Fruit fly (Drosophila melanogaster) whole organism, embryonic: Measurements from ENCODE around the gene CG43062.

Experiments
- Ada2b ChIP-seq: fragments of 200-800 bp; sonication (Bioruptor generic); IDR thresholded peaks from 2 replicates; pipeline ENCODE4 v1.3.6; 2022; ENCODE audit warnings: missing biosample characterization, missing genetic modification characterization
- B-H2 ChIP-seq: fragments of 200-800 bp; sonication (Bioruptor generic); optimal IDR thresholded peaks from 2 replicates; lab custom pipeline; 2018; ENCODE audit warnings: missing biosample characterization, mild to moderate bottlenecking, missing genetic modification characterization
- CG17361 ChIP-seq: fragments of 200-800 bp; sonication (Bioruptor generic); IDR thresholded peaks from 3 replicates; pipeline ENCODE4 v1.3.6; 2022; ENCODE audit warnings: missing biosample characterization, missing genetic modification characterization
- CG17385 ChIP-seq: fragments of 200-800 bp; sonication (Bioruptor generic); optimal IDR thresholded peaks from 3 replicates; lab custom pipeline; 2018; ENCODE audit warnings: missing biosample characterization, mild to moderate bottlenecking, missing genetic modification characterization
- CG4820 ChIP-seq: fragments of 200-800 bp; sonication (Bioruptor generic); optimal IDR thresholded peaks from 3 replicates; lab custom pipeline; 2016; ENCODE audit warnings: missing biosample characterization, missing genetic modification characterization
- CG7556 ChIP-seq: fragments of 200-800 bp; sonication (Bioruptor generic); optimal IDR thresholded peaks from 2 replicates; lab custom pipeline; 2017; ENCODE audit warnings: missing biosample characterization, mild to moderate bottlenecking, missing genetic modification characterization
- CG7745 ChIP-seq: fragments of 200-800 bp; sonication (Bioruptor generic); optimal IDR thresholded peaks from 2 replicates; lab custom pipeline; 2018; ENCODE audit warnings: missing biosample characterization, mild to moderate bottlenecking, missing genetic modification characterization, moderate library complexity
- CG7963 ChIP-seq: fragments of 200-800 bp; sonication (Bioruptor generic); IDR thresholded peaks from 3 replicates; pipeline ENCODE4 v1.3.6; 2022; ENCODE audit warnings: missing biosample characterization, missing genetic modification characterization; ENCODE audit not compliant: partially characterized antibody
- pan ChIP-seq, 4 experiments: fragments of >200 bp in 3 of 4; fragments of 200-800 bp in 1 of 4; sonication (Bioruptor generic) in 1 of 4; optimal IDR thresholded peaks in 3 of 4; IDR thresholded peaks in 1 of 4; 2 replicates each; pipeline versions ENCODE4 v1.3.6 to Lab custom; 2017 to 2022; ENCODE audit warnings: missing biosample characterization in 2 of 4, missing genetic modification characterization in 2 of 4, mixed read lengths in 1 of 4
- tx ChIP-seq: fragments of 200-800 bp; sonication (Bioruptor generic); optimal IDR thresholded peaks from 2 replicates; lab custom pipeline; 2016; ENCODE audit warnings: missing biosample characterization, missing genetic modification characterization

DNA sequence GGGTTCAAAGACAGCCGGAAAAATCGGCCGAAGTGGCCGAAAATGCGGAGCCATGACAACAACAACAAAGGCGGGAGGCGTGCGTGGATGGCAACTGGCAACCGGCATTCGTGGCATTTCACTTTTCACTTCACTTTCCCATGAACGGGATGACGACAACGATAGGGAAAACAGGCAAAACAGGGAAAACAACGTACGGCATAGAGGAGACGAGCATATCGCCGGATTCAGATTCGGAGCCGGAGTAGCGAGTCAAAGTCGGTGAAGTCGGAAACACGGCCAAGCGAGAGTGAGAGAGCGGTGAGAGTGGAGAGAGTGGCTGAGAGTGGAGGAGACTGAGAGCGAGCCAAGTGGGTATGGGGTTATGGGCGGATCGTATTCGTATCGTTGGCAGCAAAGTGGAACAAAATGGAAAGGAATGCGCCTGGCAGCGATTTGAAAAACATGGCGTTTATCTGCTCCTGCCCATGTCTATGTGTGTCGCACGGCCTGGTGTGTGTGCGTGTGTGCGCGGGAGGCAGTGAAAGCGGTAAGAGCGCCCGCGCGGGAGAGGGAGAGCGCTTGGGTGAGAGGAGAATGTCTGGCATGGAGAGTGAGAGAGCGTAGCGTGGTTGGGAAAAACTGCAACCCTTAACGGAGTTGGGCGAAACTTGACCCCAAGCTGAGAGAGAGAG lies 23.3 kb downstream of the CG43062 start:
- TF ChIP-seq CG4820 (GFP tag; lab: Kevin White, UChicago) (no peak), CG17361 (GFP tag; lab: Robert Waterston, UW) (no peak), CG7556 (GFP tag; lab: Kevin White, UChicago) (no peak), CG7963 (no peak), B-H2 (GFP tag; lab: Kevin White, UChicago) (no peak), tx (GFP tag; lab: Kevin White, UChicago) (no peak), Ada2b (GFP tag; lab: Robert Waterston, UW) (no peak), CG7745 (tag; lab: Kevin White, UChicago) (no peak), CG17385 (no peak), pan (optimal IDR thresholded peaks at IDR 0.05; lab: Kevin White, UChicago) (no peak), pan (GFP tag; optimal IDR thresholded peaks at IDR 0.05 in 1 of 2, IDR thresholded peaks at IDR 0.05 in 1 of 2) (no peak)
